Worm (Caenorhabditis elegans): ENCODE results near the gene C30A5.10.

- TF ChIP-seq W03F9.2 (tag; optimal IDR thresholded peaks at IDR 0.05) = no peak
- no peak for TF ChIP-seq him-1 (tag; optimal IDR thresholded peaks at IDR 0.05)
These were observed 37.4 kb upstream of the C30A5.10 start, which contains the start of gene C02F5.13 for ce11 chrIII:8247051-8247450.

All from whole organism, L4/young adult.